Fruit fly (Drosophila melanogaster): ENCODE results near the gene Ugt35E1.

DNA sequence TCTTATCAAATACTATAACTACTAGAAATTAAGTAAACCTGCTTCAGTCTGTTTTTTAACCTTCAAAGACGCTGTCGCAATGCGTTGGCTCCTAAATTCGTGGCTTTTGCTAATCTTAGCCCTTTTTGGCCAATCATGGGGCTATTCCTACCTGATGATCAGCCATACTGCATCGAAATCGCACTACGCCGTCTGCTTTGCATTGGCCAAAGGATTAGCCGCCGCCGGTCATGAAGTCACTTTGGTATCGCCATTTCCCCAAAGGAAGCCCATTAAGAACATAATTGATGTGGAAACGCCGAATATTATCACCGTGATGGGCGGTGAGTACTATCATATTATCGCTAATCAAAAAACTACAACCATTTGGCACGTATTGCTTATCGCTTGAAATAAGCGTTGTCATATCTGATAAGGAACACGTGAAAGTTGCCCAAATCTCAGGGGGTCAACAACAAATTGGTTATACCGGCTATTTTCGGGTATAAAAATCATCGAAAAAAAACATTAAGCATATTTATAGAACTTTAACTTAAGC is 11.2 kb downstream of the Ugt35E1 start, which contains the start of gene Ugt302E1:
- TF ChIP-seq Sox102F (GFP tag; optimal IDR thresholded peaks at IDR 0.05), result no peak
- no peak for TF ChIP-seq CG4318 (GFP tag; optimal IDR thresholded peaks at IDR 0.05)
- TF ChIP-seq CG8119 (GFP tag; IDR thresholded peaks at IDR 0.05), result no peak
- TF ChIP-seq CG11294 (GFP tag; IDR thresholded peaks at IDR 0.05), result no peak
- no peak for TF ChIP-seq Hr39 (GFP tag; optimal IDR thresholded peaks at IDR 0.05)
- TF ChIP-seq Lpt (GFP tag; optimal IDR thresholded peaks at IDR 0.05), result no peak
- no peak for TF ChIP-seq Hr38 (GFP tag; optimal IDR thresholded peaks at IDR 0.05)
- no peak for TF ChIP-seq CG32006 (GFP tag; optimal IDR thresholded peaks at IDR 0.05)
- no peak for TF ChIP-seq CG3032 (tag; optimal IDR thresholded peaks at IDR 0.05)
- TF ChIP-seq eg (GFP tag; IDR thresholded peaks at IDR 0.05), result no peak
- no peak for TF ChIP-seq salr (GFP tag; optimal IDR thresholded peaks at IDR 0.05)
- no peak for TF ChIP-seq Smox (GFP tag; optimal IDR thresholded peaks at IDR 0.05)
